Fruit fly (Drosophila melanogaster) whole organism, embryonic: ENCODE results near the gene Ndae1.
A peak's percentile ranks its signal among the peaks of the same experiment; 100 is the strongest.

Experiments
- Antp ChIP-seq: fragments of 200-800 bp; sonication (Bioruptor generic); optimal IDR thresholded peaks from 3 replicates; lab custom pipeline; 2016; ENCODE audit warnings: missing biosample characterization, missing genetic modification characterization
- Atf-2 ChIP-seq: fragments of 200-800 bp; sonication (Bioruptor generic); optimal IDR thresholded peaks from 2 replicates; lab custom pipeline; 2016; ENCODE audit warnings: missing biosample characterization, missing genetic modification characterization
- CG10147 ChIP-seq: fragments of 200-800 bp; sonication (Bioruptor generic); optimal IDR thresholded peaks from 2 replicates; lab custom pipeline; 2019; ENCODE audit warnings: missing biosample characterization, mild to moderate bottlenecking, missing genetic modification characterization, moderate library complexity
- CG11456 ChIP-seq: fragments of 200-800 bp; sonication (Bioruptor generic); IDR thresholded peaks from 3 replicates; pipeline ENCODE4 v1.3.6; 2022; ENCODE audit warnings: missing biosample characterization, missing genetic modification characterization
- CG12155 ChIP-seq: fragments of 200-800 bp; sonication (Bioruptor generic); optimal IDR thresholded peaks from 3 replicates; lab custom pipeline; 2016; ENCODE audit warnings: missing biosample characterization, missing genetic modification characterization
- CG14014 ChIP-seq: fragments of 200-800 bp; sonication (Bioruptor generic); IDR thresholded peaks from 2 replicates; pipeline ENCODE4 v1.3.6; 2022; ENCODE audit warnings: missing biosample characterization, missing genetic modification characterization
- CG14441 ChIP-seq: fragments of 200-800 bp; sonication (Bioruptor generic); IDR thresholded peaks from 2 replicates; pipeline ENCODE4 v1.3.6; 2022; ENCODE audit warnings: missing biosample characterization, missing genetic modification characterization
- CG14965 ChIP-seq: fragments of 200-800 bp; sonication (Bioruptor generic); optimal IDR thresholded peaks from 2 replicates; lab custom pipeline; 2016; ENCODE audit warnings: missing biosample characterization, missing genetic modification characterization, borderline replicate concordance
- CG15269 ChIP-seq: fragments of 200-800 bp; sonication (Bioruptor generic); optimal IDR thresholded peaks from 2 replicates; lab custom pipeline; 2018; ENCODE audit warnings: missing biosample characterization, mild to moderate bottlenecking, missing genetic modification characterization, moderate library complexity
- CG18619 ChIP-seq: fragments of 200-800 bp; sonication (Bioruptor generic); optimal IDR thresholded peaks from 3 replicates; lab custom pipeline; 2017; ENCODE audit warnings: missing biosample characterization, mild to moderate bottlenecking, missing genetic modification characterization
- CG2875 ChIP-seq: fragments of 200-800 bp; sonication (Bioruptor generic); optimal IDR thresholded peaks from 2 replicates; lab custom pipeline; 2017; ENCODE audit warnings: missing biosample characterization, mild to moderate bottlenecking, missing genetic modification characterization, missing genetic modification reagents
- CG30403 ChIP-seq: fragments of 200-800 bp; sonication (Bioruptor generic); optimal IDR thresholded peaks from 3 replicates; lab custom pipeline; 2016; ENCODE audit warnings: missing biosample characterization, missing genetic modification characterization
- CG3407 ChIP-seq: fragments of 200-800 bp; sonication (Bioruptor generic); optimal IDR thresholded peaks from 2 replicates; lab custom pipeline; 2018; ENCODE audit warnings: missing biosample characterization, mild to moderate bottlenecking, missing genetic modification characterization
- CG34422 ChIP-seq: fragments of 200-800 bp; sonication (Bioruptor generic); IDR thresholded peaks from 3 replicates; pipeline ENCODE4 v1.3.6; 2022; ENCODE audit warnings: missing biosample characterization, missing genetic modification characterization
- CG42726 ChIP-seq: fragments of 200-800 bp; sonication (Bioruptor generic); IDR thresholded peaks from 2 replicates; pipeline ENCODE4 v1.3.6; 2022; ENCODE audit warnings: missing biosample characterization, missing genetic modification characterization; ENCODE audit not compliant: partially characterized antibody
- CG4617 ChIP-seq: fragments of 200-800 bp; sonication (Bioruptor generic); optimal IDR thresholded peaks from 3 replicates; lab custom pipeline; 2016; ENCODE audit warnings: missing biosample characterization, missing genetic modification characterization, borderline replicate concordance
- CG6272 ChIP-seq: fragments of 200-800 bp; sonication (Bioruptor generic); IDR thresholded peaks from 2 replicates; pipeline ENCODE4 v1.3.6; 2022; ENCODE audit warnings: missing biosample characterization, missing genetic modification characterization
- CG7839 ChIP-seq: fragments of 200-800 bp; sonication (Bioruptor generic); optimal IDR thresholded peaks from 3 replicates; lab custom pipeline; 2018; ENCODE audit warnings: missing biosample characterization, mild to moderate bottlenecking, missing genetic modification characterization, moderate library complexity
- CG8089 ChIP-seq: fragments of 200-800 bp; sonication (Bioruptor generic); optimal IDR thresholded peaks from 3 replicates; lab custom pipeline; 2016; ENCODE audit warnings: missing biosample characterization, missing genetic modification characterization
- CG8944 ChIP-seq: fragments of 200-800 bp; sonication (Bioruptor generic); optimal IDR thresholded peaks from 3 replicates; lab custom pipeline; 2016; ENCODE audit warnings: missing biosample characterization, missing genetic modification characterization
- CG9215 ChIP-seq: fragments of 200-800 bp; sonication (Bioruptor generic); IDR thresholded peaks from 2 replicates; pipeline ENCODE4 v1.3.6; 2022; ENCODE audit warnings: missing biosample characterization, missing genetic modification characterization
- CG9609 ChIP-seq: fragments of 200-800 bp; sonication (Bioruptor generic); optimal IDR thresholded peaks from 3 replicates; lab custom pipeline; 2016; ENCODE audit warnings: missing biosample characterization, missing genetic modification characterization
- CG9932 ChIP-seq: fragments of 200-800 bp; sonication (Bioruptor generic); IDR thresholded peaks from 2 replicates; pipeline ENCODE4 v1.3.6; 2022; ENCODE audit warnings: missing biosample characterization, missing genetic modification characterization
- D19A ChIP-seq: fragments of 200-800 bp; optimal IDR thresholded peaks from 3 replicates; lab custom pipeline; 2019; ENCODE audit warnings: missing biosample characterization, mild to moderate bottlenecking, missing genetic modification characterization, moderate library complexity
- HLHmδ ChIP-seq: fragments of 200-800 bp; sonication (Bioruptor generic); optimal IDR thresholded peaks from 2 replicates; lab custom pipeline; 2018; ENCODE audit warnings: missing biosample characterization, mild to moderate bottlenecking, missing genetic modification characterization, moderate library complexity
- Neu2 ChIP-seq: fragments of 200-800 bp; sonication (Bioruptor generic); optimal IDR thresholded peaks from 3 replicates; lab custom pipeline; 2016; ENCODE audit warnings: missing biosample characterization, missing genetic modification characterization, borderline replicate concordance
- Ravus ChIP-seq: fragments of 200-800 bp; sonication (Bioruptor generic); IDR thresholded peaks from 2 replicates; pipeline ENCODE4 v1.3.6; 2022; ENCODE audit warnings: missing biosample characterization, missing genetic modification characterization
- ato ChIP-seq: fragments of 200-800 bp; sonication (Bioruptor generic); IDR thresholded peaks from 2 replicates; pipeline ENCODE4 v1.3.6; 2022; ENCODE audit warnings: missing biosample characterization, missing genetic modification characterization; ENCODE audit not compliant: partially characterized antibody
- caup ChIP-seq: fragments of 200-800 bp; sonication (Bioruptor generic); optimal IDR thresholded peaks from 3 replicates; lab custom pipeline; 2017; ENCODE audit warnings: missing biosample characterization, mild to moderate bottlenecking, missing genetic modification characterization, moderate library complexity; ENCODE audit not compliant: severe bottlenecking
- ci ChIP-seq: fragments of 200-800 bp; sonication (Bioruptor generic); IDR thresholded peaks from 3 replicates; pipeline ENCODE4 v1.3.6; 2022; ENCODE audit warnings: missing biosample characterization, missing genetic modification characterization
- crc ChIP-seq: fragments of 200-800 bp; sonication (Bioruptor generic); optimal IDR thresholded peaks from 2 replicates; lab custom pipeline; 2016; ENCODE audit warnings: missing biosample characterization, missing genetic modification characterization
- croc ChIP-seq: fragments of 200-800 bp; sonication (Bioruptor generic); conservative IDR thresholded peaks from 3 replicates; pipeline ENCODE4 v1.3.6; 2022; ENCODE audit warnings: missing biosample characterization, missing genetic modification characterization
- dmrt11E ChIP-seq: fragments of 200-800 bp; sonication (Bioruptor generic); optimal IDR thresholded peaks from 3 replicates; lab custom pipeline; 2018; ENCODE audit warnings: missing biosample characterization, mild to moderate bottlenecking, missing genetic modification characterization, moderate library complexity
- dysf ChIP-seq: fragments of 200-800 bp; sonication (Bioruptor generic); IDR thresholded peaks from 3 replicates; pipeline ENCODE4 v1.3.6; 2022; ENCODE audit warnings: missing biosample characterization, missing genetic modification characterization
- fd3F ChIP-seq: fragments of 200-800 bp; sonication (Bioruptor generic); optimal IDR thresholded peaks from 2 replicates; lab custom pipeline; 2018; ENCODE audit warnings: missing biosample characterization, mild to moderate bottlenecking, missing genetic modification characterization, moderate library complexity
- gcm ChIP-seq: fragments of 200-800 bp; sonication (Bioruptor generic); optimal IDR thresholded peaks from 2 replicates; lab custom pipeline; 2019; ENCODE audit warnings: missing biosample characterization, mild to moderate bottlenecking, missing genetic modification characterization, moderate library complexity
- gfzf ChIP-seq: fragments of 200-800 bp; sonication (Bioruptor generic); optimal IDR thresholded peaks from 2 replicates; lab custom pipeline; 2016; ENCODE audit warnings: missing biosample characterization, mild to moderate bottlenecking, missing genetic modification characterization, moderate library complexity
- ham ChIP-seq: fragments of 200-800 bp; sonication (Bioruptor generic); IDR thresholded peaks from 2 replicates; pipeline ENCODE4 v1.3.6; 2022; ENCODE audit warnings: missing biosample characterization, missing genetic modification characterization
- her ChIP-seq: fragments of 200-800 bp; sonication (Bioruptor generic); optimal IDR thresholded peaks from 2 replicates; lab custom pipeline; 2016; ENCODE audit warnings: missing biosample characterization, missing genetic modification characterization
- ind ChIP-seq: fragments of 200-800 bp; sonication (Bioruptor generic); optimal IDR thresholded peaks from 3 replicates; lab custom pipeline; 2016; ENCODE audit warnings: missing biosample characterization, missing genetic modification characterization
- kay ChIP-seq: fragments of 200-800 bp; sonication (Bioruptor generic); optimal IDR thresholded peaks from 2 replicates; lab custom pipeline; 2016; ENCODE audit warnings: missing biosample characterization, missing genetic modification characterization
- lab ChIP-seq: fragments of 200-800 bp; sonication (Bioruptor generic); optimal IDR thresholded peaks from 3 replicates; lab custom pipeline; 2017; ENCODE audit warnings: missing biosample characterization, missing genetic modification characterization, mild to moderate bottlenecking, moderate library complexity, missing genetic modification reagents
- maf-S ChIP-seq: fragments of 200-800 bp; sonication (Bioruptor generic); optimal IDR thresholded peaks from 2 replicates; lab custom pipeline; 2016; ENCODE audit warnings: missing biosample characterization, missing genetic modification characterization
- mam ChIP-seq: fragments of 200-800 bp; sonication (Bioruptor generic); optimal IDR thresholded peaks from 3 replicates; lab custom pipeline; 2016; ENCODE audit warnings: missing biosample characterization, missing genetic modification characterization
- nom ChIP-seq: fragments of 200-800 bp; sonication (Bioruptor generic); optimal IDR thresholded peaks from 2 replicates; lab custom pipeline; 2017; ENCODE audit warnings: missing biosample characterization, missing genetic modification characterization, mild to moderate bottlenecking, moderate library complexity, missing genetic modification reagents
- pnt ChIP-seq: fragments of 200-800 bp; sonication (Bioruptor generic); optimal IDR thresholded peaks from 3 replicates; lab custom pipeline; 2016; ENCODE audit warnings: missing biosample characterization, missing genetic modification characterization
- row ChIP-seq: fragments of 200-800 bp; sonication (Bioruptor generic); IDR thresholded peaks from 3 replicates; pipeline ENCODE4 v1.3.6; 2022; ENCODE audit warnings: missing biosample characterization, missing genetic modification characterization
- sima ChIP-seq: fragments of 200-800 bp; sonication (Bioruptor generic); optimal IDR thresholded peaks from 2 replicates; lab custom pipeline; 2016; ENCODE audit warnings: missing biosample characterization, missing genetic modification characterization
- slou ChIP-seq: fragments of 200-800 bp; sonication (Bioruptor generic); optimal IDR thresholded peaks from 3 replicates; lab custom pipeline; 2016; ENCODE audit warnings: missing biosample characterization, missing genetic modification characterization
- so ChIP-seq: fragments of 200-800 bp; sonication (Bioruptor generic); IDR thresholded peaks from 3 replicates; pipeline ENCODE4 v1.3.6; 2022; ENCODE audit warnings: missing biosample characterization, missing genetic modification characterization
- vvl ChIP-seq: fragments of 200-800 bp; sonication (Bioruptor generic); IDR thresholded peaks from 2 replicates; pipeline ENCODE4 v1.3.6; 2022; ENCODE audit warnings: missing biosample characterization, missing genetic modification characterization

Ndae1 gene

DNA sequence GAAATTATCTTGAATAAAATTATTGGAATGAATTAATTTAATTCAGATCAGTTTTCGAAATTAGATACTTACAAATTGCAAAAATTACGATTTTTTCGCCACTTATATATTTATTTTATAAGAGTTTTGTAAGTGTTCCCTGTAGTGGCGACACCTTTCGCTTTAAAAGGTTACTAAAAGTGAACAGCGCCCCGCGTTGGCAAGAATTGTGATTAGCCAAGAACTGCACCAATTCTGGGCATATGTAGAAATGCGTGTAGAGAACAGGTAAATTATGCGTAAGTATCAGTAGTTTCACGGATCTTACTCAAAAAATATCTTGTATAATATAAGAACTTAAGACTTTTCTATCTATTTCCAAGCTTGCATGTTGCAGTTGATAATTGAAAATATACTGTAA is 32.3 kb upstream of the Ndae1 start (continued):
- TF ChIP-seq HLHmδ (no peak), vvl (peak; percentile 74), croc (GFP tag; lab: Robert Waterston, UW) (peak; percentile 15; the same call in 1 of the 3 replicates), crc (GFP tag; lab: Kevin White, UChicago) (no peak), CG34422 (peak; percentile 77), gfzf (GFP tag; lab: Kevin White, UChicago) (peak; percentile 16), CG3407 (no peak), CG2875 (GFP tag; lab: Kevin White, UChicago) (no peak), so (no peak), ci (peak; percentile 36; the same call in 2 of the 3 replicates), CG14441 (GFP tag; lab: Robert Waterston, UW) (peak; percentile 57), ato (GFP tag; lab: Robert Waterston, UW) (no peak), dmrt11E (tag; lab: Kevin White, UChicago) (peak; percentile 52), CG15269 (tag; lab: Kevin White, UChicago) (peak; percentile 45), CG18619 (GFP tag; lab: Kevin White, UChicago) (peak; percentile 43), mam (peak; percentile 61), Ravus (GFP tag; lab: Robert Waterston, UW) (no peak), CG11456 (GFP tag; lab: Robert Waterston, UW) (peak; percentile 93), CG4617 (GFP tag; lab: Kevin White, UChicago) (peak; percentile 33), D19A (peak; percentile 48), caup (GFP tag; lab: Kevin White, UChicago) (peak; percentile 36), Neu2 (no peak), Antp (GFP tag; lab: Kevin White, UChicago) (peak; percentile 47), Atf-2 (peak; percentile 44), CG9609 (GFP tag; lab: Kevin White, UChicago) (peak; percentile 34), CG10147 (GFP tag; lab: Kevin White, UChicago) (peak; percentile 18), CG12155 (peak; percentile 33), slou (peak; percentile 63), her (GFP tag; lab: Kevin White, UChicago) (no peak), row (GFP tag; lab: Robert Waterston, UW) (peak; percentile 16; the same call in 1 of the 3 replicates), sima (GFP tag; lab: Kevin White, UChicago) (no peak), CG6272 (GFP tag; lab: Robert Waterston, UW) (peak; percentile 62), maf-S (GFP tag; lab: Kevin White, UChicago) (peak; percentile 19), ham (no peak), CG8944 (peak; percentile 54), CG7839 (tag; lab: Kevin White, UChicago) (peak; percentile 69), CG8089 (peak; percentile 67), CG30403 (GFP tag; lab: Kevin White, UChicago) (peak; percentile 63), lab (GFP tag; lab: Kevin White, UChicago) (no peak), gcm (no peak), nom (GFP tag; lab: Kevin White, UChicago) (no peak), CG9215 (GFP tag; lab: Robert Waterston, UW) (peak; percentile 39; the same call in 1 of the 2 replicates), CG14014 (GFP tag; lab: Robert Waterston, UW) (peak; percentile 34; the same call in 1 of the 2 replicates), CG42726 (peak; percentile 89), fd3F (GFP tag; lab: Kevin White, UChicago) (peak; percentile 26), kay (GFP tag; lab: Kevin White, UChicago) (peak; percentile 12), CG9932 (peak; percentile 83), pnt (GFP tag; lab: Kevin White, UChicago) (peak; percentile 74), dysf (GFP tag; lab: Robert Waterston, UW) (peak; percentile 73), CG14965 (no peak), ind (GFP tag; lab: Kevin White, UChicago) (peak; percentile 50)
